Fruit fly (Drosophila melanogaster) whole organism, adult: ENCODE measurements around the gene Grasp65.

ENCODE experiments used
- CG12768 ChIP-seq: fragments of 200-800 bp; sonication (Bioruptor generic); optimal IDR thresholded peaks from 2 replicates; lab custom pipeline; 2017; ENCODE audit warnings: missing biosample characterization, missing genetic modification characterization, mild to moderate bottlenecking, moderate library complexity, missing genetic modification reagents
- CG14711 ChIP-seq: fragments of 200-800 bp; sonication (Bioruptor generic); optimal IDR thresholded peaks from 2 replicates; lab custom pipeline; 2018; ENCODE audit warnings: missing biosample characterization, mild to moderate bottlenecking, missing genetic modification characterization, moderate library complexity
- CG5204 ChIP-seq: fragments of 200-800 bp; sonication (Bioruptor generic); optimal IDR thresholded peaks from 2 replicates; lab custom pipeline; 2016; ENCODE audit warnings: missing biosample characterization, missing genetic modification characterization
- CG7101 ChIP-seq: fragments of 200-800 bp; sonication (Bioruptor generic); optimal IDR thresholded peaks from 2 replicates; lab custom pipeline; 2018; ENCODE audit warnings: missing biosample characterization, mild to moderate bottlenecking, missing genetic modification characterization, moderate library complexity
- Mnt ChIP-seq: fragments of 200-800 bp; sonication (Bioruptor generic); optimal IDR thresholded peaks from 2 replicates; lab custom pipeline; 2016; ENCODE audit warnings: missing biosample characterization, mild to moderate bottlenecking, missing genetic modification characterization
- kay ChIP-seq: fragments of 200-800 bp; sonication (Bioruptor generic); peaks from one replicate; lab custom pipeline; 2016; ENCODE audit warnings: missing biosample characterization, missing genetic modification characterization, borderline replicate concordance

- TF ChIP-seq CG14711 (tag; lab: Kevin White, UChicago) = no peak
- no peak for TF ChIP-seq CG7101
- no peak for TF ChIP-seq CG12768
- TF ChIP-seq Mnt (GFP tag; lab: Kevin White, UChicago) = peak; percentile 47
- TF ChIP-seq CG5204 (GFP tag; lab: Kevin White, UChicago) = no peak
- no peak for TF ChIP-seq kay
These were observed 27.1 kb upstream of the Grasp65 start for dm6 chr3L:19897685-19898009.
